Worm (Caenorhabditis elegans) whole organism, mixed stage, embryonic: ENCODE measurements around the gene npr-13.

Experiments used
- hlh-1 ChIP-seq: fragments of 150-350 bp; optimal IDR thresholded peaks from 2 replicates; lab custom pipeline; 2014; ENCODE audit warnings: missing biosample characterization, missing genetic modification reagents, missing genetic modification characterization
- mep-1 ChIP-seq: fragments of 150-350 bp; optimal IDR thresholded peaks from 2 replicates; lab custom pipeline; 2017; ENCODE audit warnings: missing biosample characterization, missing genetic modification reagents, missing genetic modification characterization, inconsistent platforms
- sem-2 ChIP-seq: fragments of 200-800 bp; sonication (Bioruptor generic); optimal IDR thresholded peaks from 2 replicates; lab custom pipeline; 2018; ENCODE audit warnings: mild to moderate bottlenecking, missing genetic modification characterization, missing compliant biosample characterization
- unc-39 ChIP-seq: fragments of 150-350 bp; optimal IDR thresholded peaks from 2 replicates; lab custom pipeline; 2014; ENCODE audit warnings: missing biosample characterization, missing genetic modification characterization

- TF ChIP-seq sem-2 (no peak), unc-39 (no peak), hlh-1 (tag; lab: Kevin White, UChicago) (no peak), mep-1 (tag; lab: Kevin White, UChicago) (no peak)
These were observed 17.0 kb upstream of the npr-13 start, which contains the start of gene ZC412.5 for ce11 chrV:14875371-14875770.
